Worm (Caenorhabditis elegans) whole organism, L2 larva: ENCODE results near the gene F22B7.9.

Experiments
- C34F6.9 ChIP-seq: fragments of 150-350 bp; optimal IDR thresholded peaks from 2 replicates; lab custom pipeline; 2014; ENCODE audit warnings: missing biosample characterization, missing genetic modification characterization
- F13H6.1 ChIP-seq: sonication (generic microtip); optimal IDR thresholded peaks from 2 replicates; lab custom pipeline; 2016; ENCODE audit warnings: missing genetic modification characterization, missing compliant biosample characterization
- R02D3.7 ChIP-seq: fragments of 150-350 bp; optimal IDR thresholded peaks from 2 replicates; lab custom pipeline; 2014; ENCODE audit warnings: missing biosample characterization, missing genetic modification characterization
- Y55F3AM.14 ChIP-seq: fragments of 200-800 bp; sonication (Bioruptor generic); optimal IDR thresholded peaks from 2 replicates; lab custom pipeline; 2018; ENCODE audit warnings: mild to moderate bottlenecking, missing genetic modification characterization, missing compliant biosample characterization
- ZK546.5 ChIP-seq: sonication (generic microtip); optimal IDR thresholded peaks from 2 replicates; lab custom pipeline; 2017; ENCODE audit warnings: missing biosample characterization, missing genetic modification characterization
- alr-1 ChIP-seq: fragments of 150-350 bp; optimal IDR thresholded peaks from 2 replicates; lab custom pipeline; 2014; ENCODE audit warnings: missing biosample characterization, missing genetic modification characterization
- aly-2 ChIP-seq: fragments of 150-350 bp; optimal IDR thresholded peaks from 2 replicates; lab custom pipeline; 2014; ENCODE audit warnings: missing biosample characterization, missing genetic modification characterization
- ama-1 ChIP-seq: fragments of 150-350 bp; optimal IDR thresholded peaks from 2 replicates; lab custom pipeline; 2018; ENCODE audit warnings: inconsistent platforms
- blmp-1 ChIP-seq: sonication (generic microtip); optimal IDR thresholded peaks from 2 replicates; lab custom pipeline; 2017; ENCODE audit warnings: missing genetic modification characterization, mild to moderate bottlenecking, missing compliant biosample characterization, antibody characterized with exemption, moderate library complexity; ENCODE audit not compliant: insufficient read depth
- ceh-16 ChIP-seq: fragments of 150-350 bp; optimal IDR thresholded peaks from 2 replicates; lab custom pipeline; 2014; ENCODE audit warnings: missing biosample characterization, missing genetic modification characterization
- ceh-82 ChIP-seq: fragments of 150-350 bp; optimal IDR thresholded peaks from 2 replicates; lab custom pipeline; 2014; ENCODE audit warnings: missing biosample characterization, missing genetic modification characterization
- crh-2 ChIP-seq: sonication (generic microtip); optimal IDR thresholded peaks from 2 replicates; lab custom pipeline; 2017; ENCODE audit warnings: missing biosample characterization, missing genetic modification characterization
- dmd-4 ChIP-seq: sonication (generic microtip); optimal IDR thresholded peaks from 2 replicates; lab custom pipeline; 2017; ENCODE audit warnings: missing biosample characterization, missing genetic modification characterization
- egl-27 ChIP-seq: sonication (generic microtip); optimal IDR thresholded peaks from 3 replicates; lab custom pipeline; 2017; ENCODE audit warnings: missing biosample characterization, missing genetic modification reagents, missing genetic modification characterization
- elt-1 ChIP-seq: fragments of 150-350 bp; optimal IDR thresholded peaks from 2 replicates; lab custom pipeline; 2014; ENCODE audit warnings: missing biosample characterization, missing genetic modification characterization
- elt-3 ChIP-seq: sonication (generic microtip); optimal IDR thresholded peaks from 2 replicates; lab custom pipeline; 2017; ENCODE audit warnings: missing biosample characterization, missing genetic modification characterization
- fos-1 ChIP-seq: fragments of 150-350 bp; optimal IDR thresholded peaks from 2 replicates; lab custom pipeline; 2014; ENCODE audit warnings: missing biosample characterization, missing genetic modification characterization
- gmeb-1 ChIP-seq: fragments of 150-350 bp; optimal IDR thresholded peaks from 2 replicates; lab custom pipeline; 2014; ENCODE audit warnings: missing biosample characterization, missing genetic modification characterization
- lin-11 ChIP-seq: fragments of 150-350 bp; sonication (generic microtip); optimal IDR thresholded peaks from 2 replicates; lab custom pipeline; 2014; ENCODE audit warnings: missing biosample characterization, missing genetic modification characterization, inconsistent platforms, mixed read lengths
- lin-13 ChIP-seq: fragments of 150-350 bp; optimal IDR thresholded peaks from 2 replicates; lab custom pipeline; 2014; ENCODE audit warnings: missing biosample characterization, missing genetic modification reagents, missing genetic modification characterization
- lin-39 ChIP-seq: fragments of 150-350 bp; optimal IDR thresholded peaks from 2 replicates; lab custom pipeline; 2014; ENCODE audit warnings: missing biosample characterization, missing genetic modification reagents, missing genetic modification characterization
- lsy-2 ChIP-seq, 2 experiments: fragments of 150-350 bp in 1 of 2; sonication (generic microtip) in 1 of 2; optimal IDR thresholded peaks; 2 replicates each; lab custom pipeline; 2014 to 2017; ENCODE audit warnings: missing biosample characterization in 2 of 2, missing genetic modification characterization in 2 of 2
- mab-5 ChIP-seq: fragments of 150-350 bp; optimal IDR thresholded peaks from 2 replicates; lab custom pipeline; 2014; ENCODE audit warnings: missing biosample characterization, missing genetic modification characterization
- mbf-1 ChIP-seq: sonication (generic microtip); optimal IDR thresholded peaks from 2 replicates; lab custom pipeline; 2017; ENCODE audit warnings: missing biosample characterization, missing genetic modification characterization
- mdl-1 ChIP-seq, 2 experiments: fragments of 150-350 bp in 1 of 2; sonication (generic microtip) in 1 of 2; optimal IDR thresholded peaks; 2 replicates each; lab custom pipeline; 2017; ENCODE audit warnings: missing biosample characterization in 2 of 2, missing genetic modification characterization in 2 of 2
- nhr-10 ChIP-seq: sonication (generic microtip); optimal IDR thresholded peaks from 2 replicates; lab custom pipeline; 2017; ENCODE audit warnings: missing biosample characterization, missing genetic modification characterization
- nhr-11 ChIP-seq: fragments of 150-350 bp; optimal IDR thresholded peaks from 2 replicates; lab custom pipeline; 2014; ENCODE audit warnings: missing biosample characterization, missing genetic modification characterization
- nhr-12 ChIP-seq: fragments of 150-350 bp; optimal IDR thresholded peaks from 2 replicates; lab custom pipeline; 2014; ENCODE audit warnings: missing biosample characterization, missing genetic modification characterization
- nhr-129 ChIP-seq: fragments of 150-350 bp; optimal IDR thresholded peaks from 2 replicates; lab custom pipeline; 2014; ENCODE audit warnings: missing biosample characterization, missing genetic modification characterization
- nhr-21 ChIP-seq: fragments of 150-350 bp; optimal IDR thresholded peaks from 2 replicates; lab custom pipeline; 2014; ENCODE audit warnings: missing biosample characterization, missing genetic modification characterization
- nhr-23 ChIP-seq: fragments of 150-350 bp; optimal IDR thresholded peaks from 2 replicates; lab custom pipeline; 2014; ENCODE audit warnings: missing biosample characterization, missing genetic modification reagents, missing genetic modification characterization
- nhr-237 ChIP-seq: fragments of 150-350 bp; optimal IDR thresholded peaks from 2 replicates; lab custom pipeline; 2014; ENCODE audit warnings: missing biosample characterization, missing genetic modification characterization
- nhr-25 ChIP-seq: fragments of 150-350 bp; sonication (generic microtip); optimal IDR thresholded peaks from 3 replicates; lab custom pipeline; 2014; ENCODE audit warnings: missing biosample characterization, missing genetic modification characterization
- nhr-6 ChIP-seq: fragments of 150-350 bp; optimal IDR thresholded peaks from 2 replicates; lab custom pipeline; 2014; ENCODE audit warnings: missing biosample characterization, missing genetic modification characterization
- nhr-77 ChIP-seq: fragments of 150-350 bp; optimal IDR thresholded peaks from 2 replicates; lab custom pipeline; 2014; ENCODE audit warnings: missing biosample characterization, missing genetic modification characterization
- peb-1 ChIP-seq: fragments of 150-350 bp; optimal IDR thresholded peaks from 2 replicates; lab custom pipeline; 2014; ENCODE audit warnings: missing biosample characterization, missing genetic modification characterization
- sem-4 ChIP-seq: fragments of 150-350 bp; optimal IDR thresholded peaks from 2 replicates; lab custom pipeline; 2014; ENCODE audit warnings: missing biosample characterization, missing genetic modification reagents, missing genetic modification characterization
- skn-1 ChIP-seq: sonication (generic microtip); optimal IDR thresholded peaks from 2 replicates; lab custom pipeline; 2017; ENCODE audit warnings: missing biosample characterization, missing genetic modification characterization
- sma-3 ChIP-seq: sonication (generic microtip); optimal IDR thresholded peaks from 2 replicates; lab custom pipeline; 2016; ENCODE audit warnings: missing genetic modification reagents, missing genetic modification characterization, missing compliant biosample characterization
- sma-9 ChIP-seq, 2 experiments: fragments of 150-350 bp in 1 of 2; sonication (generic microtip) in 1 of 2; optimal IDR thresholded peaks; 2 replicates each; lab custom pipeline; 2014 to 2016; ENCODE audit warnings: missing genetic modification characterization in 2 of 2, mild to moderate bottlenecking in 1 of 2, missing biosample characterization in 1 of 2, missing compliant biosample characterization in 1 of 2, missing genetic modification reagents in 1 of 2, moderate library complexity in 1 of 2
- snpc-4 ChIP-seq: fragments of 150-350 bp; optimal IDR thresholded peaks from 2 replicates; lab custom pipeline; 2014; ENCODE audit warnings: missing biosample characterization, missing genetic modification characterization
- unc-39 ChIP-seq: fragments of 150-350 bp; optimal IDR thresholded peaks from 2 replicates; lab custom pipeline; 2014; ENCODE audit warnings: missing biosample characterization, missing genetic modification characterization
- unc-55 ChIP-seq: fragments of 150-350 bp; sonication (generic microtip); optimal IDR thresholded peaks from 3 replicates; lab custom pipeline; 2014; ENCODE audit warnings: missing biosample characterization, missing genetic modification reagents, missing genetic modification characterization
- unc-62 ChIP-seq: fragments of 150-350 bp; optimal IDR thresholded peaks from 2 replicates; lab custom pipeline; 2014; ENCODE audit warnings: missing biosample characterization, missing genetic modification reagents, missing genetic modification characterization
- zag-1 ChIP-seq: fragments of 150-350 bp; optimal IDR thresholded peaks from 2 replicates; lab custom pipeline; 2014; ENCODE audit warnings: missing biosample characterization, missing genetic modification characterization
- ztf-1 ChIP-seq: fragments of 200-800 bp; sonication (Bioruptor generic); conservative IDR thresholded peaks from 2 replicates; pipeline ENCODE4 v1.3.6; 2022; ENCODE audit warnings: missing genetic modification characterization, missing compliant biosample characterization
- ztf-11 ChIP-seq: sonication (generic microtip); optimal IDR thresholded peaks from 2 replicates; lab custom pipeline; 2017; ENCODE audit warnings: missing biosample characterization, missing genetic modification characterization
- ztf-4 ChIP-seq: fragments of 150-350 bp; optimal IDR thresholded peaks from 2 replicates; lab custom pipeline; 2014; ENCODE audit warnings: missing biosample characterization, missing genetic modification characterization

Gene F22B7.9

ce11 chrIII:8664897-8665388 is 11.2 kb upstream of the F22B7.9 start, which contains the start of gene F22B7.1:
Gene F22B7.1 (plus strand): TSS chrIII:8665338.
- TF ChIP-seq ceh-16 = no peak
- TF ChIP-seq elt-1 = no peak
- TF ChIP-seq C34F6.9 (tag; lab: Kevin White, UChicago) = peak; percentile 26
- no peak for TF ChIP-seq nhr-129 (tag; lab: Kevin White, UChicago)
- TF ChIP-seq alr-1 = no peak
- peak in 1 of 2 experiments; percentile 60 for TF ChIP-seq lsy-2 (tag; optimal IDR thresholded peaks at IDR 0.05; lab: Kevin White, UChicago)
- TF ChIP-seq sem-4 (tag; lab: Kevin White, UChicago) = no peak

- TF ChIP-seq nhr-25 (tag; lab: Kevin White, UChicago) (peak; percentile 28), nhr-23 (tag; lab: Kevin White, UChicago) (no peak)
These were observed 9.4 kb upstream of the F22B7.9 start for ce11 chrIII:8663143-8663542.

- peak; percentile 54 for TF ChIP-seq zag-1 (tag; lab: Kevin White, UChicago)
- no peak for TF ChIP-seq dmd-4 (tag; lab: Kevin White, UChicago)
- no peak for TF ChIP-seq elt-3 (tag; lab: Kevin White, UChicago)
- TF ChIP-seq ztf-4 (tag; lab: Kevin White, UChicago) = peak; percentile 93
- TF ChIP-seq peb-1 (tag; lab: Kevin White, UChicago) = no peak
- TF ChIP-seq ama-1 (lab: Kevin White, UChicago) = peak; percentile 67
- no peak for TF ChIP-seq nhr-77 (tag; lab: Kevin White, UChicago)
- TF ChIP-seq sem-4 (tag; lab: Kevin White, UChicago) = peak; percentile 92
- no peak for TF ChIP-seq ceh-16
- peak; percentile 95 for TF ChIP-seq sma-9 (GFP tag; optimal IDR thresholded peaks at IDR 0.05; lab: Kevin White, UChicago)
- TF ChIP-seq sma-9 (tag; optimal IDR thresholded peaks at IDR 0.05; lab: Kevin White, UChicago) = no peak
- TF ChIP-seq nhr-129 (tag; lab: Kevin White, UChicago) = peak; percentile 97
- TF ChIP-seq crh-2 (tag; lab: Kevin White, UChicago) = peak; percentile 99
- TF ChIP-seq unc-39 (tag; lab: Kevin White, UChicago) = no peak
- TF ChIP-seq fos-1 (tag; lab: Kevin White, UChicago) = peak; percentile 83
- TF ChIP-seq R02D3.7 (tag; lab: Kevin White, UChicago) = no peak
- peak; percentile 98 for TF ChIP-seq F13H6.1 (tag; lab: Kevin White, UChicago)
- no peak for TF ChIP-seq lin-39 (tag; lab: Kevin White, UChicago)
- TF ChIP-seq skn-1 = no peak
- TF ChIP-seq ZK546.5 = no peak
- TF ChIP-seq nhr-11 (tag; lab: Kevin White, UChicago) = no peak
- TF ChIP-seq C34F6.9 (tag; lab: Kevin White, UChicago) = peak; percentile 96
- TF ChIP-seq nhr-23 (tag; lab: Kevin White, UChicago) = no peak
- TF ChIP-seq mdl-1 (tag; optimal IDR thresholded peaks at IDR 0.05; lab: Kevin White, UChicago) = peak in 1 of 2 experiments; percentile 84
- peak; percentile 79 for TF ChIP-seq lin-13 (GFP tag; lab: Kevin White, UChicago)
- peak; percentile 45 for TF ChIP-seq blmp-1 (tag; lab: Kevin White, UChicago)
- no peak for TF ChIP-seq nhr-237 (tag; lab: Kevin White, UChicago)
- TF ChIP-seq unc-55 (GFP tag; lab: Kevin White, UChicago) = peak; percentile 95
- TF ChIP-seq aly-2 (tag; lab: Kevin White, UChicago) = no peak
- TF ChIP-seq alr-1 = no peak
- no peak for TF ChIP-seq nhr-10
- no peak for TF ChIP-seq ceh-82 (tag; lab: Kevin White, UChicago)
- peak; percentile 31 for TF ChIP-seq snpc-4 (tag; lab: Kevin White, UChicago)
- no peak for TF ChIP-seq ztf-1 (GFP tag; lab: Robert Waterston, UW)
- TF ChIP-seq unc-62 = peak; percentile 59
- TF ChIP-seq mab-5 (tag; lab: Kevin White, UChicago) = peak; percentile 53
- TF ChIP-seq ztf-11 (tag; lab: Kevin White, UChicago) = no peak
- peak; percentile 97 for TF ChIP-seq nhr-21 (tag; lab: Kevin White, UChicago)
- no peak for TF ChIP-seq mbf-1 (tag; lab: Kevin White, UChicago)
- TF ChIP-seq nhr-12 (tag; lab: Kevin White, UChicago) = no peak
- TF ChIP-seq nhr-6 (tag; lab: Kevin White, UChicago) = peak; percentile 93
- peak; percentile 97 for TF ChIP-seq sma-3
- peak; percentile 53 for TF ChIP-seq lin-11 (tag; lab: Kevin White, UChicago)
- peak; percentile 97 for TF ChIP-seq nhr-25 (tag; lab: Kevin White, UChicago)
- peak; percentile 28 to 91 for TF ChIP-seq lsy-2 (tag; optimal IDR thresholded peaks at IDR 0.05; lab: Kevin White, UChicago)
- peak; percentile 94 for TF ChIP-seq Y55F3AM.14 (GFP tag; lab: Kevin White, UChicago)
- TF ChIP-seq gmeb-1 (tag; lab: Kevin White, UChicago) = peak; percentile 82
- no peak for TF ChIP-seq elt-1
- TF ChIP-seq egl-27 (tag; lab: Kevin White, UChicago) = peak; percentile 53
These were observed 4.6 kb upstream of the F22B7.9 start for ce11 chrIII:8658367-8658761.
